Fruit fly (Drosophila melanogaster): Measurements from ENCODE around the gene CG6576.

Gene CG6576

DNA sequence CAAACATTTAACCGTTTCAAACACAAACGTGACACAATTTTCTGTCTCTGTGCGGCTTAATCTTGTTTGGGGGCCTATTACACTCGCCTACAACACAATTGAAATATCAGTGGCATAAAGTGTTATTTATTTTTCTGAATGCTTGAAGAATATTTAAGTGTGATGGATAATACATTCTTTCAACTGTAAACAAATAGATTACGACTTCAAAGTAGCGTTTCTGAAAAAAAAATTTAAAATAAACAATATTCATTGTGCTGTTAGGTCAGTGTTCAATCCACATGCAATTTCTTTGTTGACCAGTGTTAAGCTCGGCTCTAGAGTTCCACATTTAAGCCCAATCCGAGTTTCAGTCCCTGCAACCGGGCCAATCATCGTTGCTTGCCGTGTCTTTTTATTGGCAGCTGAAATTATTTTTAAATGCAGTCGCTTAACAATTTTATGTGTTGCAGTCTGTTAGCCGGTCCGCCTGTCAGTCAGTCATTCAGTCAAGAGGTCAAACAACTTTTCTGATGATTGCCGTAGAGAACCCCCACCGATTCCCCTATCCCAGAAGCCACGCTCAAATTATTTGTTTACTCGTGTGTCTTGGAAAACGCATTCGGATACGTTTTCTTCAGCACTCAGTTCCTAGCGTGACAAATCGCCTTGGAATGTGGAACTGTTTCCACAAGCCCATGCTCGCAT is 17.4 kb downstream of the CG6576 start (continued):
- TF ChIP-seq D19A (tag; optimal IDR thresholded peaks at IDR 0.05) (peak; percentile 70), CG10209 (GFP tag; optimal IDR thresholded peaks at IDR 0.05) (peak; percentile 71), br (optimal IDR thresholded peaks at IDR 0.05) (no peak), Trl (optimal IDR thresholded peaks at IDR 0.05) (no peak), Trl (GFP tag; optimal IDR thresholded peaks at IDR 0.05) (peak; percentile 7), Scr (GFP tag; IDR thresholded peaks at IDR 0.05; ENCODE audit: partially characterized antibody) (no peak), CG12155 (GFP tag; optimal IDR thresholded peaks at IDR 0.05) (peak; percentile 55), Bteb2 (GFP tag; optimal IDR thresholded peaks at IDR 0.05) (peak; percentile 28), hth (optimal IDR thresholded peaks at IDR 0.05) (no peak), Gsc (GFP tag; IDR thresholded peaks at IDR 0.05) (no peak), Bgb (GFP tag; IDR thresholded peaks at IDR 0.05; ENCODE audit: partially characterized antibody) (no peak), Med (GFP tag) (peak; percentile 63), Antp (GFP tag; optimal IDR thresholded peaks at IDR 0.05) (no peak), CG12071 (GFP tag; optimal IDR thresholded peaks at IDR 0.05) (no peak), Oaz (GFP tag; IDR thresholded peaks at IDR 0.05) (peak; percentile 5; the same call in 1 of the 2 replicates), wek (GFP tag; optimal IDR thresholded peaks at IDR 0.05) (peak; percentile 33), da (GFP tag; optimal IDR thresholded peaks at IDR 0.05) (no peak), gce (GFP tag; IDR thresholded peaks at IDR 0.05) (0 out of 3 replicates have a peak, but pooled peaks have one; percentile 33), stwl (tag; optimal IDR thresholded peaks at IDR 0.05) (peak; percentile 4), Aef1 (GFP tag; IDR thresholded peaks at IDR 0.05) (0 out of 3 replicates have a peak, but pooled peaks have one; percentile 18), hb (GFP tag; IDR thresholded peaks at IDR 0.05; ENCODE audit: partially characterized antibody) (no peak), Taf1 (GFP tag; IDR thresholded peaks at IDR 0.05) (no peak), CG32532 (GFP tag; IDR thresholded peaks at IDR 0.05) (0 out of 2 replicates have a peak, but pooled peaks have one; percentile 16), CG11560 (tag; IDR thresholded peaks at IDR 0.05) (no peak), ATbp (GFP tag; optimal IDR thresholded peaks at IDR 0.05) (peak; percentile 58), CG17385 (GFP tag; optimal IDR thresholded peaks at IDR 0.05) (peak; percentile 71), schlank (tag; optimal IDR thresholded peaks at IDR 0.05) (no peak), CG3838 (GFP tag; optimal IDR thresholded peaks at IDR 0.05) (no peak), zen (tag; optimal IDR thresholded peaks at IDR 0.05) (no peak), CG14441 (GFP tag; IDR thresholded peaks at IDR 0.05) (peak; percentile 69), Elba2 (GFP tag; optimal IDR thresholded peaks at IDR 0.05) (no peak), ato (GFP tag; IDR thresholded peaks at IDR 0.05; ENCODE audit: partially characterized antibody) (no peak), inv (GFP tag; IDR thresholded peaks at IDR 0.05; ENCODE audit: partially characterized antibody) (no peak), hkb (optimal IDR thresholded peaks at IDR 0.05) (no peak), hkb (GFP tag; IDR thresholded peaks at IDR 0.05) (peak; percentile 70), lab (GFP tag; optimal IDR thresholded peaks at IDR 0.05) (peak; percentile 46), Ets97D (GFP tag; optimal IDR thresholded peaks at IDR 0.05) (no peak), NK7.1 (GFP tag; optimal IDR thresholded peaks at IDR 0.05) (peak; percentile 39), ranshi (GFP tag; IDR thresholded peaks at IDR 0.05) (0 out of 2 replicates have a peak, but pooled peaks have one; percentile 57), CG7745 (tag; optimal IDR thresholded peaks at IDR 0.05) (no peak), CG10431 (GFP tag; optimal IDR thresholded peaks at IDR 0.05) (peak; percentile 40), sna (GFP tag; IDR thresholded peaks at IDR 0.05; ENCODE audit: partially characterized antibody) (no peak), E2f2 (GFP tag; IDR thresholded peaks at IDR 0.05) (peak; percentile 63; the same call in 1 of the 2 replicates), CG10462 (GFP tag; optimal IDR thresholded peaks at IDR 0.05) (peak; percentile 2), grau (tag; optimal IDR thresholded peaks at IDR 0.05) (peak; percentile 77), pzg (GFP tag; optimal IDR thresholded peaks at IDR 0.05) (no peak), CG11085 (GFP tag; IDR thresholded peaks at IDR 0.05) (no peak), CG32772 (GFP tag; IDR thresholded peaks at IDR 0.05) (peak; percentile 53), ssp (GFP tag; IDR thresholded peaks at IDR 0.05) (peak; percentile 47), CG17361 (GFP tag; IDR thresholded peaks at IDR 0.05) (peak; percentile 86), sug (tag; optimal IDR thresholded peaks at IDR 0.05) (peak; percentile 25)
